Fruit fly (Drosophila melanogaster): ENCODE results near the gene Dlip1.

DNA sequence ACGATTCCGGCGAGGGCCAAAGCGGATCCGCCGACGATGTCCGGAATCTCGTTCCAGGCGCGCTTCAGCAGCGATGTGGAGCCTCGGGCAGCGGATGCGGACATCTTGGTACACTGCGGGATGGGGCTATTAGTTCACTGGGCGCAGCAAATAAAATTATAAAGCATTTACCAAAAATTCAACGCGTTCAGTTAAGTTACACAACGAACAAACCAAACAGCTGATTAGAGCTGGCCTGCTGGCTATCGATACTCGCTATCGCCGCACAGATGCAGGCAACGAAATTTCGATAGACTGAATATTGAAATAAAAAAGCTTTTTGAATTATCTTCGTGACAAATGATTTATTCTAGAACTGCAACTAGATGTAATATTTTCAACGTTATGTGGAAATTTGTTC, 1.3 kb downstream of the Dlip1 start, which contains the start of gene NdufA3:
- TF ChIP-seq toe (GFP tag; optimal IDR thresholded peaks at IDR 0.05) (no peak), CG7045 (GFP tag; optimal IDR thresholded peaks at IDR 0.05) (no peak), Mnt (GFP tag; optimal IDR thresholded peaks at IDR 0.05) (peak; percentile 10), tj (GFP tag; optimal IDR thresholded peaks at IDR 0.05) (no peak), CG12768 (GFP tag; optimal IDR thresholded peaks at IDR 0.05) (no peak)
